Worm (Caenorhabditis elegans) whole organism, L4 larva: ENCODE data around the gene sca-1.
A peak's percentile ranks its signal among the peaks of the same experiment; 100 is the strongest.

Experiments used
- D1046.2 ChIP-seq: fragments of 200-800 bp; sonication (Bioruptor generic); IDR thresholded peaks from 2 replicates; pipeline ENCODE4 v1.3.6; 2022; ENCODE audit warnings: missing genetic modification characterization, missing compliant biosample characterization
- F10B5.3 ChIP-seq: sonication (generic microtip); optimal IDR thresholded peaks from 2 replicates; lab custom pipeline; 2016; ENCODE audit warnings: mild to moderate bottlenecking, missing genetic modification characterization, missing compliant biosample characterization
- F26F4.8 ChIP-seq: fragments of 200-800 bp; sonication (Bioruptor generic); conservative IDR thresholded peaks from 2 replicates; pipeline ENCODE4 v1.3.6; 2022; ENCODE audit warnings: missing genetic modification characterization, missing compliant biosample characterization
- F37D6.2 ChIP-seq: sonication (generic microtip); optimal IDR thresholded peaks from 2 replicates; lab custom pipeline; 2016; ENCODE audit warnings: mild to moderate bottlenecking, missing genetic modification characterization, missing compliant biosample characterization
- F49E8.2 ChIP-seq: sonication (generic microtip); optimal IDR thresholded peaks from 2 replicates; lab custom pipeline; 2016; ENCODE audit warnings: missing compliant biosample characterization, mild to moderate bottlenecking, missing genetic modification characterization, borderline replicate concordance
- R02D3.7 ChIP-seq: fragments of 150-350 bp; sonication (generic microtip); optimal IDR thresholded peaks from 3 replicates; lab custom pipeline; 2014; ENCODE audit warnings: missing biosample characterization, missing genetic modification characterization
- Y5F2A.4 ChIP-seq: fragments of 200-800 bp; sonication (Bioruptor generic); optimal IDR thresholded peaks from 2 replicates; lab custom pipeline; 2018; ENCODE audit warnings: mild to moderate bottlenecking, missing genetic modification characterization, missing compliant biosample characterization
- aha-1 ChIP-seq: fragments of 150-350 bp; peaks from one replicate; lab custom pipeline; 2014; ENCODE audit warnings: missing biosample characterization, missing genetic modification characterization
- aly-2 ChIP-seq: sonication (generic microtip); optimal IDR thresholded peaks from 2 replicates; lab custom pipeline; 2018; ENCODE audit warnings: missing biosample characterization, missing genetic modification characterization
- ama-1 ChIP-seq: fragments of 150-350 bp; optimal IDR thresholded peaks from 2 replicates; lab custom pipeline; 2014; ENCODE audit warnings: inconsistent platforms, mixed read lengths
- attf-4 ChIP-seq: sonication (generic microtip); optimal IDR thresholded peaks from 3 replicates; lab custom pipeline; 2017; ENCODE audit warnings: missing biosample characterization, missing genetic modification characterization
- ceh-20 ChIP-seq: fragments of 200-800 bp; sonication (Bioruptor generic); IDR thresholded peaks from 2 replicates; pipeline ENCODE4 v1.3.6; 2022; ENCODE audit warnings: missing genetic modification reagents, missing genetic modification characterization, missing compliant biosample characterization
- ceh-32 ChIP-seq: sonication (generic microtip); optimal IDR thresholded peaks from 2 replicates; lab custom pipeline; 2016; ENCODE audit warnings: mild to moderate bottlenecking, missing genetic modification characterization, missing compliant biosample characterization; ENCODE audit not compliant: poor library complexity
- ceh-44 ChIP-seq: fragments of 200-800 bp; sonication (Bioruptor generic); IDR thresholded peaks from 2 replicates; pipeline ENCODE4 v1.3.6; 2022; ENCODE audit warnings: missing genetic modification reagents, missing genetic modification characterization, missing compliant biosample characterization
- ceh-82 ChIP-seq: sonication (generic microtip); optimal IDR thresholded peaks from 2 replicates; lab custom pipeline; 2017; ENCODE audit warnings: missing biosample characterization, missing genetic modification characterization
- ctbp-1 ChIP-seq: fragments of 200-800 bp; sonication (Bioruptor generic); IDR thresholded peaks from 2 replicates; pipeline ENCODE4 v1.3.6; 2022; ENCODE audit warnings: missing genetic modification reagents, missing genetic modification characterization, missing compliant biosample characterization
- daf-12 ChIP-seq: fragments of 150-350 bp; optimal IDR thresholded peaks from 2 replicates; lab custom pipeline; 2014; ENCODE audit warnings: missing biosample characterization, missing genetic modification reagents, missing genetic modification characterization
- daf-19 ChIP-seq: fragments of 200-800 bp; sonication (Bioruptor generic); conservative IDR thresholded peaks from 2 replicates; pipeline ENCODE4 v1.3.6; 2022; ENCODE audit warnings: missing genetic modification characterization, missing compliant biosample characterization
- daf-8 ChIP-seq: fragments of 200-800 bp; sonication (Bioruptor generic); IDR thresholded peaks from 2 replicates; pipeline ENCODE4 v1.3.6; 2022; ENCODE audit warnings: missing genetic modification characterization, missing compliant biosample characterization
- dmd-8 ChIP-seq: fragments of 200-800 bp; sonication (Bioruptor generic); IDR thresholded peaks from 2 replicates; pipeline ENCODE4 v1.3.6; 2022; ENCODE audit warnings: missing genetic modification characterization, missing compliant biosample characterization
- dmd-9 ChIP-seq: fragments of 200-800 bp; sonication (Bioruptor generic); IDR thresholded peaks from 2 replicates; pipeline ENCODE4 v1.3.6; 2022; ENCODE audit warnings: missing genetic modification reagents, missing genetic modification characterization, missing compliant biosample characterization
- duxl-1 ChIP-seq: sonication (generic microtip); optimal IDR thresholded peaks from 2 replicates; lab custom pipeline; 2016; ENCODE audit warnings: mild to moderate bottlenecking, missing genetic modification characterization, moderate library complexity, missing compliant biosample characterization; ENCODE audit not compliant: poor library complexity
- fkh-10 ChIP-seq: fragments of 150-350 bp; optimal IDR thresholded peaks from 2 replicates; lab custom pipeline; 2014; ENCODE audit warnings: missing biosample characterization, missing genetic modification reagents, missing genetic modification characterization
- fos-1 ChIP-seq: fragments of 150-350 bp; optimal IDR thresholded peaks from 2 replicates; lab custom pipeline; 2014; ENCODE audit warnings: missing biosample characterization, missing genetic modification characterization
- hlh-11 ChIP-seq: fragments of 200-800 bp; sonication (Bioruptor generic); optimal IDR thresholded peaks from 2 replicates; lab custom pipeline; 2018; ENCODE audit warnings: mild to moderate bottlenecking, missing genetic modification characterization, missing compliant biosample characterization
- hmg-1.1 ChIP-seq: fragments of 200-800 bp; sonication (Bioruptor generic); IDR thresholded peaks from 2 replicates; pipeline ENCODE4 v1.3.6; 2022; ENCODE audit warnings: missing genetic modification reagents, missing genetic modification characterization, missing compliant biosample characterization
- jun-1 ChIP-seq: fragments of 150-350 bp; optimal IDR thresholded peaks from 2 replicates; lab custom pipeline; 2014; ENCODE audit warnings: missing biosample characterization, missing genetic modification reagents, missing genetic modification characterization
- lin-13 ChIP-seq: fragments of 150-350 bp; optimal IDR thresholded peaks from 2 replicates; lab custom pipeline; 2014; ENCODE audit warnings: missing biosample characterization, missing genetic modification reagents, missing genetic modification characterization
- lin-15B ChIP-seq: fragments of 150-350 bp; sonication (generic microtip); optimal IDR thresholded peaks from 3 replicates; lab custom pipeline; 2014; ENCODE audit warnings: missing biosample characterization, missing genetic modification characterization
- lin-38 ChIP-seq: fragments of 200-800 bp; sonication (Bioruptor generic); IDR thresholded peaks from 2 replicates; pipeline ENCODE4 v1.3.6; 2022; ENCODE audit warnings: missing genetic modification reagents, missing genetic modification characterization, missing compliant biosample characterization
- lin-39 ChIP-seq: fragments of 150-350 bp; optimal IDR thresholded peaks from 2 replicates; lab custom pipeline; 2014; ENCODE audit warnings: missing biosample characterization, missing genetic modification reagents, missing genetic modification characterization
- lir-3 ChIP-seq: sonication (generic microtip); optimal IDR thresholded peaks from 2 replicates; lab custom pipeline; 2016; ENCODE audit warnings: mild to moderate bottlenecking, missing genetic modification characterization, missing compliant biosample characterization
- lsy-2 ChIP-seq, 2 experiments: fragments of 150-350 bp in 1 of 2; sonication (generic microtip) in 1 of 2; optimal IDR thresholded peaks; 2 replicates each; lab custom pipeline; 2014 to 2017; ENCODE audit warnings: missing biosample characterization in 2 of 2, missing genetic modification characterization in 2 of 2
- madf-9 ChIP-seq: fragments of 200-800 bp; sonication (Bioruptor generic); conservative IDR thresholded peaks from 2 replicates; pipeline ENCODE4 v1.3.6; 2022; ENCODE audit warnings: missing genetic modification reagents, missing genetic modification characterization, missing compliant biosample characterization
- mdl-1 ChIP-seq, 2 experiments: fragments of 150-350 bp in 1 of 2; sonication (generic microtip) in 1 of 2; optimal IDR thresholded peaks; 2 replicates each; lab custom pipeline; 2014 to 2017; ENCODE audit warnings: missing biosample characterization in 2 of 2, missing genetic modification characterization in 2 of 2
- mdt-29 ChIP-seq: fragments of 200-800 bp; sonication (Bioruptor generic); IDR thresholded peaks from 2 replicates; pipeline ENCODE4 v1.3.6; 2022; ENCODE audit warnings: missing genetic modification reagents, missing genetic modification characterization, missing compliant biosample characterization
- mep-1 ChIP-seq: fragments of 150-350 bp; sonication (generic microtip); optimal IDR thresholded peaks from 3 replicates; lab custom pipeline; 2014; ENCODE audit warnings: missing biosample characterization, missing genetic modification characterization
- mes-2 ChIP-seq: sonication (generic microtip); optimal IDR thresholded peaks from 2 replicates; lab custom pipeline; 2016; ENCODE audit warnings: missing genotype, mild to moderate bottlenecking, missing genetic modification characterization, missing compliant biosample characterization; ENCODE audit not compliant: poor library complexity, severe bottlenecking
- mxl-2 ChIP-seq: fragments of 200-800 bp; sonication (Bioruptor generic); conservative IDR thresholded peaks from 2 replicates; pipeline ENCODE4 v1.3.6; 2022; ENCODE audit warnings: missing genetic modification reagents, missing genetic modification characterization, missing compliant biosample characterization
- nhr-10 ChIP-seq: fragments of 150-350 bp; optimal IDR thresholded peaks from 2 replicates; lab custom pipeline; 2014; ENCODE audit warnings: missing biosample characterization, missing genetic modification characterization
- nhr-102 ChIP-seq: sonication (generic microtip); optimal IDR thresholded peaks from 2 replicates; lab custom pipeline; 2016; ENCODE audit warnings: mild to moderate bottlenecking, missing genetic modification characterization, moderate library complexity, missing compliant biosample characterization
- nhr-11 ChIP-seq: fragments of 150-350 bp; optimal IDR thresholded peaks from 2 replicates; lab custom pipeline; 2014; ENCODE audit warnings: missing biosample characterization, missing genetic modification characterization
- nhr-48 ChIP-seq: sonication (generic microtip); optimal IDR thresholded peaks from 2 replicates; lab custom pipeline; 2016; ENCODE audit warnings: mild to moderate bottlenecking, missing genetic modification characterization, missing compliant biosample characterization
- nhr-6 ChIP-seq: fragments of 150-350 bp; optimal IDR thresholded peaks from 2 replicates; lab custom pipeline; 2014; ENCODE audit warnings: missing biosample characterization, missing genetic modification characterization
- pha-4 ChIP-seq, 2 experiments: fragments of 150-350 bp in 1 of 2; fragments of 200-800 bp in 1 of 2; sonication (Bioruptor generic) in 1 of 2; IDR thresholded peaks in 1 of 2; optimal IDR thresholded peaks in 1 of 2; 2 replicates each; pipeline versions ENCODE4 v1.3.6 to Lab custom; 2014 to 2022; ENCODE audit warnings: missing genetic modification characterization in 2 of 2, missing genetic modification reagents in 2 of 2, missing biosample characterization in 1 of 2, missing compliant biosample characterization in 1 of 2
- pqm-1 ChIP-seq: sonication (generic microtip); optimal IDR thresholded peaks from 2 replicates; lab custom pipeline; 2017; ENCODE audit warnings: missing biosample characterization, missing genetic modification characterization
- rbr-2 ChIP-seq: sonication (generic microtip); optimal IDR thresholded peaks from 2 replicates; lab custom pipeline; 2016; ENCODE audit warnings: missing genotype, missing genetic modification characterization, missing compliant biosample characterization
- set-16 ChIP-seq: fragments of 200-800 bp; sonication (Bioruptor generic); IDR thresholded peaks from 2 replicates; pipeline ENCODE4 v1.3.6; 2022; ENCODE audit warnings: missing genetic modification reagents, missing genetic modification characterization, missing compliant biosample characterization
- snpc-1.2 ChIP-seq: fragments of 200-800 bp; sonication (Bioruptor generic); IDR thresholded peaks from 2 replicates; pipeline ENCODE4 v1.3.6; 2022; ENCODE audit warnings: missing genetic modification reagents, missing genetic modification characterization, missing compliant biosample characterization
- spr-1 ChIP-seq: sonication (generic microtip); optimal IDR thresholded peaks from 2 replicates; lab custom pipeline; 2016; ENCODE audit warnings: mild to moderate bottlenecking, missing genetic modification characterization, missing compliant biosample characterization
- spr-3 ChIP-seq: fragments of 200-800 bp; sonication (Bioruptor generic); optimal IDR thresholded peaks from 2 replicates; lab custom pipeline; 2018; ENCODE audit warnings: mild to moderate bottlenecking, missing genetic modification characterization, missing compliant biosample characterization
- zip-2 ChIP-seq: fragments of 150-350 bp; optimal IDR thresholded peaks from 2 replicates; lab custom pipeline; 2014; ENCODE audit warnings: missing biosample characterization, missing genetic modification characterization

sca-1 gene

ce11 chrIII:10856830-10857229, 40.2 kb upstream of the sca-1 start (continued):
- TF ChIP-seq dmd-8 (GFP tag; lab: Robert Waterston, UW) (no peak), aha-1 (tag; lab: Kevin White, UChicago) (no peak), fos-1 (no peak), duxl-1 (tag; lab: Kevin White, UChicago) (no peak), madf-9 (no peak), ama-1 (lab: Kevin White, UChicago) (no peak), spr-3 (GFP tag; lab: Kevin White, UChicago) (no peak), spr-1 (tag; lab: Kevin White, UChicago) (no peak), nhr-10 (no peak), fkh-10 (GFP tag; lab: Kevin White, UChicago) (no peak), lin-38 (no peak), pha-4 (GFP tag; IDR thresholded peaks at IDR 0.05; lab: Robert Waterston, UW) (no peak), pha-4 (tag; optimal IDR thresholded peaks at IDR 0.05; lab: Kevin White, UChicago) (no peak), attf-4 (tag; lab: Kevin White, UChicago) (no peak), lir-3 (tag; lab: Kevin White, UChicago) (no peak), R02D3.7 (tag; lab: Kevin White, UChicago) (no peak), lsy-2 (tag; optimal IDR thresholded peaks at IDR 0.05; lab: Kevin White, UChicago) (no peak), hmg-1.1 (0 out of 2 replicates have a peak, but pooled peaks have one; percentile 20), nhr-102 (no peak), daf-19 (GFP tag; lab: Robert Waterston, UW) (no peak), mdt-29 (GFP tag; lab: Robert Waterston, UW) (0 out of 2 replicates have a peak, but pooled peaks have one; percentile 29), hlh-11 (no peak), lin-13 (GFP tag; lab: Kevin White, UChicago) (no peak), set-16 (GFP tag; lab: Robert Waterston, UW) (no peak), pqm-1 (no peak), zip-2 (no peak), F49E8.2 (tag; lab: Kevin White, UChicago) (no peak), Y5F2A.4 (GFP tag; lab: Kevin White, UChicago) (no peak), F37D6.2 (tag; lab: Kevin White, UChicago) (no peak), mep-1 (tag; lab: Kevin White, UChicago) (no peak), lin-15B (tag; lab: Kevin White, UChicago) (no peak), ctbp-1 (GFP tag; lab: Robert Waterston, UW) (no peak), mes-2 (tag; lab: Kevin White, UChicago) (peak; percentile 90), ceh-32 (tag; lab: Kevin White, UChicago) (no peak), aly-2 (tag; lab: Kevin White, UChicago) (no peak), lin-39 (no peak), daf-8 (no peak), nhr-48 (tag; lab: Kevin White, UChicago) (no peak), F26F4.8 (GFP tag; lab: Robert Waterston, UW) (no peak), dmd-9 (GFP tag; lab: Robert Waterston, UW) (peak; percentile 65; the same call in 1 of the 2 replicates), rbr-2 (tag; lab: Kevin White, UChicago) (no peak), ceh-82 (tag; lab: Kevin White, UChicago) (no peak), ceh-44 (peak; percentile 78), F10B5.3 (tag; lab: Kevin White, UChicago) (no peak), D1046.2 (GFP tag; lab: Robert Waterston, UW) (0 out of 2 replicates have a peak, but pooled peaks have one; percentile 56), mxl-2 (no peak), mdl-1 (tag; optimal IDR thresholded peaks at IDR 0.05; lab: Kevin White, UChicago) (no peak), daf-12 (tag; lab: Kevin White, UChicago) (no peak), ceh-20 (no peak), nhr-6 (tag; lab: Kevin White, UChicago) (no peak), nhr-11 (tag; lab: Kevin White, UChicago) (no peak), snpc-1.2 (no peak), jun-1 (tag; lab: Kevin White, UChicago) (no peak)
